Fruit fly (Drosophila melanogaster) whole organism, prepupa: Measurements from ENCODE around the gene Vajk2.

Experiments
- Blimp-1 ChIP-seq: fragments of 200-800 bp; sonication (Bioruptor generic); optimal IDR thresholded peaks from 3 replicates; lab custom pipeline; 2017; ENCODE audit warnings: missing biosample characterization, missing genetic modification characterization, mild to moderate bottlenecking, moderate library complexity, missing genetic modification reagents
- CG10631 ChIP-seq: fragments of 200-800 bp; sonication (Bioruptor generic); optimal IDR thresholded peaks from 2 replicates; lab custom pipeline; 2016; ENCODE audit warnings: missing biosample characterization, missing genetic modification characterization
- CG11294 ChIP-seq: fragments of 200-800 bp; sonication (Bioruptor generic); IDR thresholded peaks from 2 replicates; pipeline ENCODE4 v1.3.6; 2022; ENCODE audit warnings: missing biosample characterization, missing genetic modification characterization
- CG11902 ChIP-seq: fragments of 200-800 bp; sonication (Bioruptor generic); optimal IDR thresholded peaks from 3 replicates; lab custom pipeline; 2016; ENCODE audit warnings: missing biosample characterization, missing genetic modification characterization
- CG15336 ChIP-seq: fragments of 200-800 bp; sonication (Bioruptor generic); IDR thresholded peaks from 2 replicates; pipeline ENCODE4 v1.3.6; 2022; ENCODE audit warnings: missing biosample characterization, missing genetic modification characterization
- CG1621 ChIP-seq: fragments of 200-800 bp; sonication (Bioruptor generic); optimal IDR thresholded peaks from 3 replicates; lab custom pipeline; 2018; ENCODE audit warnings: missing biosample characterization, mild to moderate bottlenecking, missing genetic modification characterization
- CG16779 ChIP-seq: fragments of 200-800 bp; sonication (Bioruptor generic); optimal IDR thresholded peaks from 3 replicates; lab custom pipeline; 2017; ENCODE audit warnings: missing biosample characterization, mild to moderate bottlenecking, missing genetic modification characterization
- CG3032 ChIP-seq: fragments of 200-800 bp; optimal IDR thresholded peaks from 2 replicates; lab custom pipeline; 2019; ENCODE audit warnings: missing biosample characterization, mild to moderate bottlenecking, missing genetic modification characterization, moderate library complexity
- CG31627 ChIP-seq: fragments of 200-800 bp; sonication (Bioruptor generic); optimal IDR thresholded peaks from 3 replicates; lab custom pipeline; 2016; ENCODE audit warnings: missing biosample characterization, missing genetic modification characterization
- CG32006 ChIP-seq: fragments of 200-800 bp; sonication (Bioruptor generic); optimal IDR thresholded peaks from 3 replicates; lab custom pipeline; 2017; ENCODE audit warnings: missing biosample characterization, mild to moderate bottlenecking, missing genetic modification characterization
- CG34406 ChIP-seq: fragments of 200-800 bp; sonication (Bioruptor generic); optimal IDR thresholded peaks from 3 replicates; lab custom pipeline; 2016; ENCODE audit warnings: missing biosample characterization, missing genetic modification characterization
- CG3919 ChIP-seq: fragments of 200-800 bp; sonication (Bioruptor generic); optimal IDR thresholded peaks from 3 replicates; lab custom pipeline; 2016; ENCODE audit warnings: missing biosample characterization, missing genetic modification characterization
- CG6163 ChIP-seq: fragments of 200-800 bp; sonication (Bioruptor generic); IDR thresholded peaks from 3 replicates; pipeline ENCODE4 v1.3.6; 2022; ENCODE audit warnings: missing biosample characterization, missing genetic modification characterization
- CG6276 ChIP-seq: fragments of 200-800 bp; sonication (Bioruptor generic); optimal IDR thresholded peaks from 2 replicates; lab custom pipeline; 2017; ENCODE audit warnings: missing biosample characterization, mild to moderate bottlenecking, missing genetic modification characterization
- CG6792 ChIP-seq: fragments of 200-800 bp; sonication (Bioruptor generic); optimal IDR thresholded peaks from 3 replicates; lab custom pipeline; 2016; ENCODE audit warnings: missing biosample characterization, missing genetic modification characterization
- CG6808 ChIP-seq: fragments of 200-800 bp; sonication (Bioruptor generic); optimal IDR thresholded peaks from 3 replicates; lab custom pipeline; 2017; ENCODE audit warnings: missing biosample characterization, missing genetic modification characterization, mild to moderate bottlenecking, moderate library complexity, missing genetic modification reagents
- CG6854 ChIP-seq: fragments of 200-800 bp; sonication (Bioruptor generic); optimal IDR thresholded peaks from 2 replicates; lab custom pipeline; 2017; ENCODE audit warnings: missing biosample characterization, mild to moderate bottlenecking, missing genetic modification characterization
- CG7368 ChIP-seq: fragments of 200-800 bp; sonication (Bioruptor generic); optimal IDR thresholded peaks from 3 replicates; lab custom pipeline; 2016; ENCODE audit warnings: missing biosample characterization, missing genetic modification characterization
- CG8119 ChIP-seq: fragments of 200-800 bp; sonication (Bioruptor generic); IDR thresholded peaks from 3 replicates; pipeline ENCODE4 v1.3.6; 2022; ENCODE audit warnings: missing biosample characterization, missing genetic modification characterization
- CG8319 ChIP-seq: fragments of 200-800 bp; sonication (Bioruptor generic); optimal IDR thresholded peaks from 3 replicates; lab custom pipeline; 2016; ENCODE audit warnings: missing biosample characterization, missing genetic modification characterization
- CG9139 ChIP-seq: fragments of 200-800 bp; sonication (Bioruptor generic); optimal IDR thresholded peaks from 3 replicates; lab custom pipeline; 2017; ENCODE audit warnings: missing biosample characterization, mild to moderate bottlenecking, missing genetic modification characterization
- Eip75B ChIP-seq: fragments of 200-800 bp; sonication (Bioruptor generic); optimal IDR thresholded peaks from 3 replicates; lab custom pipeline; 2016; ENCODE audit warnings: missing biosample characterization, missing genetic modification characterization
- Eip78C ChIP-seq: fragments of 200-800 bp; sonication (Bioruptor generic); peaks from one replicate; lab custom pipeline; 2016; ENCODE audit warnings: missing biosample characterization, missing genetic modification characterization
- Ets21C ChIP-seq: fragments of 200-800 bp; sonication (Bioruptor generic); optimal IDR thresholded peaks from 3 replicates; lab custom pipeline; 2016; ENCODE audit warnings: missing biosample characterization, missing genetic modification characterization
- Ets96B ChIP-seq: fragments of 200-800 bp; optimal IDR thresholded peaks from 2 replicates; lab custom pipeline; 2019; ENCODE audit warnings: missing biosample characterization, mild to moderate bottlenecking, missing genetic modification characterization, moderate library complexity
- Gug ChIP-seq: fragments of 200-800 bp; sonication (Bioruptor generic); IDR thresholded peaks from 2 replicates; pipeline ENCODE4 v1.3.6; 2022; ENCODE audit warnings: missing biosample characterization, missing genetic modification characterization
- Hr38 ChIP-seq: sonication (Bioruptor generic); optimal IDR thresholded peaks from 2 replicates; lab custom pipeline; 2016; ENCODE audit warnings: missing biosample characterization, missing genetic modification characterization
- Hr4 ChIP-seq: fragments of 200-800 bp; sonication (Bioruptor generic); optimal IDR thresholded peaks from 3 replicates; lab custom pipeline; 2016; ENCODE audit warnings: missing biosample characterization, missing genetic modification characterization
- Lpt ChIP-seq: fragments of 200-800 bp; sonication (Bioruptor generic); optimal IDR thresholded peaks from 3 replicates; lab custom pipeline; 2016; ENCODE audit warnings: missing biosample characterization, missing genetic modification characterization
- Met ChIP-seq: fragments of 200-800 bp; sonication (Bioruptor generic); optimal IDR thresholded peaks from 3 replicates; lab custom pipeline; 2016; ENCODE audit warnings: missing biosample characterization, missing genetic modification characterization
- Smox ChIP-seq: fragments of 200-800 bp; sonication (Bioruptor generic); optimal IDR thresholded peaks from 3 replicates; lab custom pipeline; 2016; ENCODE audit warnings: missing biosample characterization, missing genetic modification characterization
- Sox102F ChIP-seq: fragments of 200-800 bp; sonication (Bioruptor generic); optimal IDR thresholded peaks from 2 replicates; lab custom pipeline; 2016; ENCODE audit warnings: missing biosample characterization, mild to moderate bottlenecking, missing genetic modification characterization
- Sox14 ChIP-seq: fragments of 200-800 bp; sonication (Bioruptor generic); optimal IDR thresholded peaks from 3 replicates; lab custom pipeline; 2016; ENCODE audit warnings: missing biosample characterization, missing genetic modification characterization
- Sox15 ChIP-seq: fragments of 200-800 bp; sonication (Bioruptor generic); optimal IDR thresholded peaks from 3 replicates; lab custom pipeline; 2016; ENCODE audit warnings: missing biosample characterization, missing genetic modification characterization
- achi ChIP-seq: fragments of 200-800 bp; sonication (Bioruptor generic); optimal IDR thresholded peaks from 3 replicates; lab custom pipeline; 2016; ENCODE audit warnings: missing biosample characterization, missing genetic modification characterization
- dac ChIP-seq: fragments of 200-800 bp; sonication (Bioruptor generic); optimal IDR thresholded peaks from 2 replicates; lab custom pipeline; 2017; ENCODE audit warnings: missing biosample characterization, mild to moderate bottlenecking, missing genetic modification characterization
- dsx ChIP-seq: fragments of 200-800 bp; optimal IDR thresholded peaks from 3 replicates; lab custom pipeline; 2019; ENCODE audit warnings: missing biosample characterization, mild to moderate bottlenecking, missing genetic modification characterization, moderate library complexity; ENCODE audit not compliant: poor library complexity, severe bottlenecking
- eg ChIP-seq: fragments of 200-800 bp; sonication (Bioruptor generic); IDR thresholded peaks from 3 replicates; pipeline ENCODE4 v1.3.6; 2022; ENCODE audit warnings: missing biosample characterization, missing genetic modification characterization
- fd59A ChIP-seq: fragments of 200-800 bp; sonication (Bioruptor generic); optimal IDR thresholded peaks from 2 replicates; lab custom pipeline; 2017; ENCODE audit warnings: missing biosample characterization, mild to moderate bottlenecking, missing genetic modification characterization, missing genetic modification reagents
- fkh ChIP-seq: fragments of 200-800 bp; sonication (Bioruptor generic); optimal IDR thresholded peaks from 3 replicates; lab custom pipeline; 2017; ENCODE audit warnings: missing biosample characterization, mild to moderate bottlenecking, missing genetic modification characterization, moderate library complexity
- lz ChIP-seq: fragments of 200-800 bp; sonication (Bioruptor generic); optimal IDR thresholded peaks from 3 replicates; lab custom pipeline; 2016; ENCODE audit warnings: missing biosample characterization, missing genetic modification characterization
- net ChIP-seq: fragments of 200-800 bp; sonication (Bioruptor generic); optimal IDR thresholded peaks from 3 replicates; lab custom pipeline; 2016; ENCODE audit warnings: missing biosample characterization, missing genetic modification characterization
- pdm3 ChIP-seq: fragments of 200-800 bp; sonication (Bioruptor generic); optimal IDR thresholded peaks from 3 replicates; lab custom pipeline; 2016; ENCODE audit warnings: missing biosample characterization, missing genetic modification characterization
- spab ChIP-seq: fragments of 200-800 bp; sonication (Bioruptor generic); optimal IDR thresholded peaks from 2 replicates; lab custom pipeline; 2017; ENCODE audit warnings: missing biosample characterization, mild to moderate bottlenecking, missing genetic modification characterization, missing genetic modification reagents
- topi ChIP-seq: fragments of 200-800 bp; sonication (Bioruptor generic); optimal IDR thresholded peaks from 3 replicates; lab custom pipeline; 2016; ENCODE audit warnings: missing biosample characterization, missing genetic modification characterization
- vri ChIP-seq: fragments of 200-800 bp; sonication (Bioruptor generic); optimal IDR thresholded peaks from 3 replicates; lab custom pipeline; 2016; ENCODE audit warnings: missing biosample characterization, mild to moderate bottlenecking, missing genetic modification characterization

Vajk2 gene

DNA sequence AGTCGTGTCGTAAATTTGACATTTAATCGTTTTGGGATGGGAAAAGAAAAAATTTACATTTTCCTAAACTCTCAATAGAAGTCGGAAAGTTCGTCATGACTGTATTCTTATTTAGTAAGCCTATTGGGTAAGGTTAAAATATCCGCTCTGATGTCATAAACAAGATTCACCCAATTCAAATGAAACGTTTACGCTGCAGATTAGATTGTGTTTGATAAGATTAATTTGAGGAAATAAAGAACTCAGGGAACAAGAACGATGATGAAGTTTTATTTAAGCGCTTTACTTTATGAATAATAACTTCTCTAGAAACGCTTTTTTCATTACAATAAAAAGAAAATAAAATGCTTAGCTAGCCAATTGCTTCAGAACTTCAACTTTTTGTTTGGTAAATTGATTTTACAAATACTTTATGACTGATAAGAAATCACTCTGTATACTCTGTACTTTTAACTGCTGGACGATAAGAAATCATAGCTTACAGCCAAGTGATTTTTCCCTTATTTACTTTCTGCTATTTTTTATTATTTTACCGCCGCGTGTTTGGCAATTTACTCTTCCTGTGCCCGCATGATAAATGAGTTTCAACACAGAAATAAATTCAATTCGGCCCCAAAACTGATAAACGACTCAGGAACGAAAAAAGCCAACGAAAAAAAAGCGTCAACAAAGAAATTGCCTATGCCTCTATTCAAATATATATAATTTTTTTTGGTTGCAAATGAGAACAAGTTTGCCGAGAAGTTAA is 48.0 kb downstream of the Vajk2 start (continued):
- TF ChIP-seq dac (GFP tag; lab: Kevin White, UChicago) (no peak), CG31627 (GFP tag; lab: Kevin White, UChicago) (no peak), pdm3 (GFP tag; lab: Kevin White, UChicago) (no peak), CG32006 (GFP tag; lab: Kevin White, UChicago) (no peak), lz (GFP tag; lab: Kevin White, UChicago) (no peak), fd59A (GFP tag; lab: Kevin White, UChicago) (no peak), Hr4 (GFP tag; lab: Kevin White, UChicago) (no peak), Gug (GFP tag; lab: Robert Waterston, UW) (no peak), CG16779 (tag; lab: Kevin White, UChicago) (no peak), CG11902 (GFP tag; lab: Kevin White, UChicago) (no peak), vri (GFP tag; lab: Kevin White, UChicago) (peak; percentile 54), net (no peak), CG1621 (tag; lab: Kevin White, UChicago) (no peak), Eip75B (no peak), topi (GFP tag; lab: Kevin White, UChicago) (peak; percentile 1), Sox15 (GFP tag; lab: Kevin White, UChicago) (no peak), Eip78C (GFP tag; lab: Kevin White, UChicago) (peak; percentile 20), Met (GFP tag; lab: Kevin White, UChicago) (no peak)

DNA sequence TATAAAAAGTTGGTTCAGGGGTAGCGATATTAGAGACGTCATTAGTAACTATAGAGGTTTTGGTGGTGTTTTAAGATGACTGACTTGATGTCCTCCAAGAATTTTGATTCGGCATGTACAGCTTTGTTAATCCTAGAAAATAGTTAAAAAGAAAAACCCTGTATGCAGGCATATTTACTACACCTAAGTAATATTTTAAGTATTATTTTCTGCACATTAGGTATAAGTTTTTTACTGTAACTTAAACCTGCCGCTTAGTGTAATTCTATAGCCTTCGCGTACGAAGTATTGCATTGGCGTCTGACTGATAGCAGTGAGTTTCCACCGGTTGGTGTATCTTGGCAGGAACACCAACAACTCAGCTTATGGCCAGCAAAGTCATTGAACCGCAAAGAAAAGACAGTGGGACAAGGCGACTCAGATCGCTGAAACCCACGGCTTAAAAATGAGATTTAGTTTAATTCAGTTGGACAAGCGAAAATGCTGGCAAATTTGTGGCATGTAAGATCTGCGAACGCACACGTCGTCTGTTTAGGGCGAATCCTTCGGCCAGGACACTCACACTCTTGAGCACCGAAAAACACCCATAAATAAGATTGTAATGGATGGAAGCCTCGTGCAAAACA is 49.7 kb downstream of the Vajk2 start:
- peak; percentile 13 for TF ChIP-seq CG8319 (GFP tag; lab: Kevin White, UChicago)
- TF ChIP-seq CG6276 (GFP tag; lab: Kevin White, UChicago): peak; percentile 10
- TF ChIP-seq Met (GFP tag; lab: Kevin White, UChicago): peak; percentile 58
- no peak for TF ChIP-seq dsx (GFP tag; lab: Kevin White, UChicago)
- TF ChIP-seq Sox14 (GFP tag; lab: Kevin White, UChicago): no peak
- no peak for TF ChIP-seq dac (GFP tag; lab: Kevin White, UChicago)
- TF ChIP-seq CG32006 (GFP tag; lab: Kevin White, UChicago): peak; percentile 12
- TF ChIP-seq CG6792: peak; percentile 36
- peak; percentile 34 for TF ChIP-seq Blimp-1
- peak; percentile 37 for TF ChIP-seq fd59A (GFP tag; lab: Kevin White, UChicago)
- peak; percentile 46 for TF ChIP-seq Sox102F
- TF ChIP-seq CG6808 (GFP tag; lab: Kevin White, UChicago): peak; percentile 63
- peak; percentile 35 for TF ChIP-seq lz (GFP tag; lab: Kevin White, UChicago)
- no peak for TF ChIP-seq Hr4 (GFP tag; lab: Kevin White, UChicago)
- TF ChIP-seq fkh (GFP tag; lab: Kevin White, UChicago): no peak
- peak; percentile 31 for TF ChIP-seq Smox (GFP tag; lab: Kevin White, UChicago)
- no peak for TF ChIP-seq CG8119 (GFP tag; lab: Robert Waterston, UW)
- TF ChIP-seq CG1621 (tag; lab: Kevin White, UChicago): no peak
- TF ChIP-seq CG34406 (GFP tag; lab: Kevin White, UChicago): peak; percentile 33
- TF ChIP-seq CG6854 (GFP tag; lab: Kevin White, UChicago): no peak
- no peak for TF ChIP-seq CG11902 (GFP tag; lab: Kevin White, UChicago)
- TF ChIP-seq achi (GFP tag; lab: Kevin White, UChicago): no peak
- TF ChIP-seq CG15336: 0 out of 2 replicates have a peak, but pooled peaks have one; percentile 7
- TF ChIP-seq Ets21C: peak; percentile 17
- TF ChIP-seq CG6163 (GFP tag; lab: Robert Waterston, UW): 0 out of 3 replicates have a peak, but pooled peaks have one; percentile 6
- peak; percentile 46 for TF ChIP-seq CG3919 (GFP tag; lab: Kevin White, UChicago)
- TF ChIP-seq CG10631 (GFP tag; lab: Kevin White, UChicago): no peak
- peak; percentile 37 for TF ChIP-seq CG31627 (GFP tag; lab: Kevin White, UChicago)
- no peak for TF ChIP-seq eg
- peak; percentile 15 for TF ChIP-seq Ets96B (tag; lab: Kevin White, UChicago)
- TF ChIP-seq CG11294 (GFP tag; lab: Robert Waterston, UW): no peak
- no peak for TF ChIP-seq Hr38
- no peak for TF ChIP-seq Lpt (GFP tag; lab: Kevin White, UChicago)
- no peak for TF ChIP-seq CG16779 (tag; lab: Kevin White, UChicago)
- no peak for TF ChIP-seq net
- no peak for TF ChIP-seq Sox15 (GFP tag; lab: Kevin White, UChicago)
- TF ChIP-seq Gug (GFP tag; lab: Robert Waterston, UW): no peak
- TF ChIP-seq CG9139 (GFP tag; lab: Kevin White, UChicago): no peak
- peak; percentile 43 for TF ChIP-seq CG3032 (tag; lab: Kevin White, UChicago)
- no peak for TF ChIP-seq CG7368 (GFP tag; lab: Kevin White, UChicago)
- TF ChIP-seq spab (GFP tag; lab: Kevin White, UChicago): peak; percentile 30
